Worm (Caenorhabditis elegans) whole organism, early embryonic: ENCODE data around the gene fbxb-6.
"Not testable (repeated sequence)": the region's sequence is repeated elsewhere in the genome, so short reads cannot be mapped to it uniquely, and the experiment has no call there.

Experiments used
- B0310.2 ChIP-seq: sonication (generic microtip); optimal IDR thresholded peaks from 2 replicates; lab custom pipeline; 2016; ENCODE audit warnings: mild to moderate bottlenecking, missing genetic modification characterization, missing compliant biosample characterization
- F13C5.2 ChIP-seq: sonication (generic microtip); optimal IDR thresholded peaks from 2 replicates; lab custom pipeline; 2017; ENCODE audit warnings: mild to moderate bottlenecking, missing genetic modification characterization, inconsistent platforms, missing compliant biosample characterization
- aly-1 ChIP-seq: sonication (generic microtip); optimal IDR thresholded peaks from 2 replicates; lab custom pipeline; 2016; ENCODE audit warnings: missing genetic modification characterization, missing compliant biosample characterization
- ama-1 ChIP-seq: fragments of 150-350 bp; optimal IDR thresholded peaks from 2 replicates; lab custom pipeline; 2014
- ceh-13 ChIP-seq: fragments of 200-800 bp; sonication (Bioruptor generic); optimal IDR thresholded peaks from 2 replicates; lab custom pipeline; 2018; ENCODE audit warnings: mild to moderate bottlenecking, missing genetic modification characterization, missing compliant biosample characterization
- ceh-36 ChIP-seq: sonication (generic microtip); optimal IDR thresholded peaks from 2 replicates; lab custom pipeline; 2016; ENCODE audit warnings: missing genetic modification characterization, inconsistent platforms, missing compliant biosample characterization
- ets-7 ChIP-seq: sonication (generic microtip); optimal IDR thresholded peaks from 2 replicates; lab custom pipeline; 2016; ENCODE audit warnings: missing genotype, missing genetic modification characterization, missing compliant biosample characterization
- flt-1 ChIP-seq: fragments of 200-800 bp; sonication (Bioruptor generic); IDR thresholded peaks from 2 replicates; pipeline ENCODE4 v1.3.6; 2022; ENCODE audit warnings: missing genetic modification characterization, missing compliant biosample characterization
- hmbx-1 ChIP-seq: sonication (generic microtip); optimal IDR thresholded peaks from 2 replicates; lab custom pipeline; 2016; ENCODE audit warnings: mild to moderate bottlenecking, missing genetic modification characterization, missing compliant biosample characterization
- hmg-4 ChIP-seq: fragments of 200-800 bp; sonication (Bioruptor generic); optimal IDR thresholded peaks from 2 replicates; lab custom pipeline; 2018; ENCODE audit warnings: mild to moderate bottlenecking, missing genetic modification characterization, missing compliant biosample characterization
- hnd-1 ChIP-seq: sonication (generic microtip); optimal IDR thresholded peaks from 2 replicates; lab custom pipeline; 2016; ENCODE audit warnings: missing genetic modification characterization, missing compliant biosample characterization
- pes-1 ChIP-seq: fragments of 200-800 bp; sonication (Bioruptor generic); IDR thresholded peaks from 2 replicates; pipeline ENCODE4 v1.3.6; 2022; ENCODE audit warnings: missing genetic modification reagents, missing genetic modification characterization, missing compliant biosample characterization
- scrt-1 ChIP-seq: fragments of 200-800 bp; sonication (Bioruptor generic); IDR thresholded peaks from 2 replicates; pipeline ENCODE4 v1.3.6; 2022; ENCODE audit warnings: missing genetic modification characterization, missing compliant biosample characterization
- sea-1 ChIP-seq: fragments of 200-800 bp; sonication (Bioruptor generic); conservative IDR thresholded peaks from 2 replicates; pipeline ENCODE4 v1.3.6; 2022; ENCODE audit warnings: missing genetic modification characterization, missing compliant biosample characterization
- tbx-11 ChIP-seq: fragments of 200-800 bp; sonication (Bioruptor generic); IDR thresholded peaks from 2 replicates; pipeline ENCODE4 v1.3.6; 2022; ENCODE audit warnings: missing genetic modification characterization, missing compliant biosample characterization
- tbx-37 ChIP-seq: fragments of 200-800 bp; sonication (Bioruptor generic); conservative IDR thresholded peaks from 2 replicates; pipeline ENCODE4 v1.3.6; 2022; ENCODE audit warnings: missing genetic modification reagents, missing genetic modification characterization, missing compliant biosample characterization
- tra-4 ChIP-seq: sonication (generic microtip); optimal IDR thresholded peaks from 2 replicates; lab custom pipeline; 2017; ENCODE audit warnings: missing genetic modification characterization, missing compliant biosample characterization

The fbxb-6 gene

DNA sequence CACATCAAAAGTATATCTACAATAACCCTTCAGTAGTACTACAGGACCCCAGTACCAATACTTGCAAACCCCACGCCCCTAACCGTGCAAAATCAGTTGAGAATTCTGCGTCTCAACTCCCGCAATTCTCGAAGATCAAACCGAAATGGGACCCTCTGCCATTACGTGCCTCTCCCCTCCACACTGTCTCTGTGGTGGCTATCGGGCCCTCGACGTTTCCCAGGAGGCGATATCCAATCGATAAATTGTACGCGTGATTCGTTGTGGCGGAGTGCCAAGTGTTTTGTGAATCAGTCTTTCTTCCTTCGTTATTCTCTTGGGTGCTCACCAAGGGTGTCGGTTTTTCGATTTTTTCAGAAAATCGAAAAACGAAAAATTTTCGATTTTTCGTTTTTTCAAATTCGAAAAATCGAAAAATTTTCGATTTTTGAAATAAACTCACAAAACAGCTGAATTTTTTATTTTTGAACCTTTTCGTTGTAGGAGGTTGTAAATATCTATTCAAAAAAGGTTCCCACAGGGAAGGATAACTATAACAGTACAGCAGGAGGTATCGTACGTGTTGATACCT is 2.9 kb downstream of the fbxb-6 start, which contains the start of gene F07E5.12:
Gene F07E5.12, plus strand, starts transcription at position 521 of the 571 bp plus-strand sequence.
- not testable (repeated sequence) for TF ChIP-seq B0310.2; pes-1 (GFP tag; lab: Robert Waterston, UW); F13C5.2

DNA sequence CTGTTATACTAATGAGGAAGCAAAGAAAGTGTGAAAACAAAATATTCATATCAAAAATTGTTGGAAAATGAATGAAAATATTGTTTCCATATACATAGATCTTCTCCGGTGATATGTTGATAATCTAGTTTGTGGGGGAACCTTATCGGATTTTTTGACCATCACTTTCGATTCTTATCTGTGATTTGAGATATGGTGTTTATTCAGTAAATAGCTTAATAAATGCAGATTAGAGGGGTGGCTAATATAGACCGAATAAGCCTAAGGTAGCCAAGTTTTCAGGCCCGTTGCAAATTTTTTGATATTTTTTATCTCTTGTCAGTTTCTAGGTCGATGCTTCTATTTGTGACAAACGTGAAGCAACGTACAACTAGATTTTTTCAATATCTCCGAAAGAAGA is 6.8 kb downstream of the fbxb-6 start, which contains the start of gene F07E5.7:
Gene F07E5.7, minus strand, starts transcription at position 101 of the 400 bp plus-strand sequence.
- no peak for TF ChIP-seq aly-1 (tag; lab: Kevin White, UChicago)
- TF ChIP-seq tra-4 = no peak
- no peak for TF ChIP-seq flt-1 (GFP tag; lab: Robert Waterston, UW)
- TF ChIP-seq hnd-1 (tag; lab: Kevin White, UChicago) = no peak
- TF ChIP-seq sea-1 (GFP tag; lab: Robert Waterston, UW) = no peak
- no peak for TF ChIP-seq tbx-37 (GFP tag; lab: Robert Waterston, UW)
- no peak for TF ChIP-seq ceh-13
- no peak for TF ChIP-seq scrt-1 (GFP tag; lab: Robert Waterston, UW)
- no peak for TF ChIP-seq B0310.2
- TF ChIP-seq tbx-11 (GFP tag; lab: Robert Waterston, UW) = no peak
- no peak for TF ChIP-seq ets-7
- no peak for TF ChIP-seq pes-1 (GFP tag; lab: Robert Waterston, UW)
- no peak for TF ChIP-seq hmg-4
- TF ChIP-seq ama-1 = no peak
- TF ChIP-seq F13C5.2 = no peak
- TF ChIP-seq ceh-36 (tag; lab: Kevin White, UChicago) = no peak

DNA sequence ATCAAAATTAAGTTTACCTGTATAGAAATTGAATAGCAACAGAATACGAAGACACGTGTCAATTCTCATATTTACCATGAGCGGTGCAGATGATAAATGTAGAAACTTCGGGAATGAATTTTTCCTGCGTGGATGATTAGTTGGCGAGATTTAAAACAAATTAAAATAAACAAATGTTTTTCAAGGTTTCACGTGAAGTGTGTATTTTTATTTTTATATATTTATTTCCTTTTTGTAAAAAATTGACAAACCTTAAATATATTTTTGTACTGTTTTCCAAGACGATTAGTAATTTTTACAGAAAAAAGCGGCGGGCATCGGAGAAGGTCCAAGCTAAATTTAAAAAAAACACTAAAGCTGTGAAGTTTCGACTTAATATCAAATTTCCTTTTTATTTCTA is 10.9 kb downstream of the fbxb-6 start, which contains the start of gene F07E5.8:
Gene F07E5.8, minus strand, starts transcription at position 101 of the 400 bp plus-strand sequence.
- no peak for TF ChIP-seq ceh-13
- TF ChIP-seq tbx-37 (GFP tag; lab: Robert Waterston, UW) = no peak
- TF ChIP-seq ceh-36 (tag; lab: Kevin White, UChicago) = no peak
- TF ChIP-seq F13C5.2 = no peak
- TF ChIP-seq flt-1 (GFP tag; lab: Robert Waterston, UW) = no peak
- TF ChIP-seq ama-1 = no peak
- TF ChIP-seq hmg-4 = no peak
- no peak for TF ChIP-seq aly-1 (tag; lab: Kevin White, UChicago)
- TF ChIP-seq hmbx-1 (tag; lab: Kevin White, UChicago) = no peak
- TF ChIP-seq B0310.2 = no peak
- no peak for TF ChIP-seq tbx-11 (GFP tag; lab: Robert Waterston, UW)

DNA sequence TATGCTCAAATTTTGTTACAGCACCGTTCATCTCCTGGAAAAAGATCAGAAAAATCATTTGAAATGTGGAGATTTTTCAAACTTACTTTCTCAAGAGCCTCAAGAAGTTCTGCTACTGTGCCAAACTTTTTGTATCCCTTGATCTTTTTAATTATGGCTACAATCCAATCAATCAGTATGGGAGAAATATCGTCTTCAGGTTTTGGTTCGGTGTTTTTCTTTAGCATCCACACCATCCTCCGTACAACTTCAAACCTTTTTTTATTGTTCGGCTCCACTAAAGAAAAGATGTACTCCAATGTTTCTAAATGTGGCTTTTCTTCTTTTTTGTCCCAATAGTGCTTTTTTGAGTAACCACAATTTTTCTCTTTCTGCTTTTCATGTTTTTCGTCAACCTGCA is 11.9 kb downstream of the fbxb-6 start:
- no peak for TF ChIP-seq F13C5.2
- TF ChIP-seq ceh-36 (tag; lab: Kevin White, UChicago) = no peak
- no peak for TF ChIP-seq ama-1
- TF ChIP-seq tra-4 = no peak
- no peak for TF ChIP-seq sea-1 (GFP tag; lab: Robert Waterston, UW)
- TF ChIP-seq hmbx-1 (tag; lab: Kevin White, UChicago) = no peak
- TF ChIP-seq flt-1 (GFP tag; lab: Robert Waterston, UW) = no peak
- no peak for TF ChIP-seq hnd-1 (tag; lab: Kevin White, UChicago)
- TF ChIP-seq hmg-4 = no peak
- no peak for TF ChIP-seq aly-1 (tag; lab: Kevin White, UChicago)
- TF ChIP-seq tbx-11 (GFP tag; lab: Robert Waterston, UW) = no peak
- no peak for TF ChIP-seq pes-1 (GFP tag; lab: Robert Waterston, UW)
- TF ChIP-seq ceh-13 = no peak
- TF ChIP-seq scrt-1 (GFP tag; lab: Robert Waterston, UW) = no peak
- TF ChIP-seq B0310.2 = no peak
- TF ChIP-seq ets-7 = no peak

DNA sequence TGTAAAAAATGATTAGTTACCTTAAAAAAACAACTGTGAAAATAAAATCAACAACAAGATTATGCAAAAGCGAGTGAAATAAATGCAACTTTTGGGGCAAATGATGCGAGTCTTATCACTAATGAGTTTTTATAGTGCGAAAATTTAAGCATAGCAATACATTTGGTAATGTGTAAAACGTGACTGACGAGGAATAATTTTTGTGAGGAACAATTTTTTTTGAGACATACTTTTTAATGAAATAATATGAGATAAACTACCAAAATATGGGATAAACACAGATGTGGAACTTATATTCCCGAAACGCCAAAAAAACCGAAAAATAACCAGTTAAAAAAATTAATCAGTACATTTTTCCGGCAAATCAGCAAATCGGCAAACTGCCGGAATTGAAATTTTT is 15.8 kb downstream of the fbxb-6 start, which contains the start of gene F07E5.9:
Gene F07E5.9, minus strand, starts transcription at position 101 of the 400 bp plus-strand sequence.
- TF ChIP-seq ets-7 (no peak), ceh-13 (no peak), tbx-37 (GFP tag; lab: Robert Waterston, UW) (no peak), hmbx-1 (tag; lab: Kevin White, UChicago) (no peak), ama-1 (no peak), F13C5.2 (no peak), hmg-4 (no peak), flt-1 (GFP tag; lab: Robert Waterston, UW) (no peak), tra-4 (no peak), ceh-36 (tag; lab: Kevin White, UChicago) (no peak), hnd-1 (tag; lab: Kevin White, UChicago) (no peak), sea-1 (GFP tag; lab: Robert Waterston, UW) (no peak), B0310.2 (no peak), scrt-1 (GFP tag; lab: Robert Waterston, UW) (no peak), tbx-11 (GFP tag; lab: Robert Waterston, UW) (no peak), aly-1 (tag; lab: Kevin White, UChicago) (no peak)

DNA sequence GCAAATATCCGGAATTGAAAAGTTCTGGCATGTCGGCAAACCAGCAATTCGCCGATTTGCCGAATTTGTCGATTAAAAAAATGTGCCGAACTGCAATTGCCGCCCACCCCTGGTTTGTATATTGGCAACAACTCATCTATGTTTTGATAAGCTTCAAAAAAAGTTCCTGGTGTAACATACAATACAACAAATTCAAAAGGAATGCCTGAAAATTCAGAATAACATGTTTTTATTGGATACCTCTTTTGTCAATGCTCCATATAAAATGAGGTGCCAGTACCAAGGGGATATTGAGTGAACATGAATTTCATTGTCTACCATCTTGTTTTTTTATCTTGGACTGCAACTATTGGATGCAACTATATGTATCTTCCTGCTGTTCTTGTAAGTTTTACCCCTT is 16.7 kb downstream of the fbxb-6 start, which contains the start of gene T16A1.4:
Gene T16A1.4, plus strand, starts transcription at position 301 of the 400 bp plus-strand sequence.
- TF ChIP-seq B0310.2 = no peak
- TF ChIP-seq aly-1 (tag; lab: Kevin White, UChicago) = no peak
- no peak for TF ChIP-seq ama-1
- TF ChIP-seq pes-1 (GFP tag; lab: Robert Waterston, UW) = no peak
- no peak for TF ChIP-seq tbx-37 (GFP tag; lab: Robert Waterston, UW)
- TF ChIP-seq F13C5.2 = no peak
- no peak for TF ChIP-seq ceh-13
- no peak for TF ChIP-seq ceh-36 (tag; lab: Kevin White, UChicago)
- TF ChIP-seq hnd-1 (tag; lab: Kevin White, UChicago) = no peak
- TF ChIP-seq sea-1 (GFP tag; lab: Robert Waterston, UW) = no peak
- no peak for TF ChIP-seq flt-1 (GFP tag; lab: Robert Waterston, UW)
- no peak for TF ChIP-seq hmbx-1 (tag; lab: Kevin White, UChicago)
- TF ChIP-seq hmg-4 = no peak
- TF ChIP-seq tra-4 = no peak
- TF ChIP-seq tbx-11 (GFP tag; lab: Robert Waterston, UW) = no peak
- no peak for TF ChIP-seq ets-7
- no peak for TF ChIP-seq scrt-1 (GFP tag; lab: Robert Waterston, UW)

DNA sequence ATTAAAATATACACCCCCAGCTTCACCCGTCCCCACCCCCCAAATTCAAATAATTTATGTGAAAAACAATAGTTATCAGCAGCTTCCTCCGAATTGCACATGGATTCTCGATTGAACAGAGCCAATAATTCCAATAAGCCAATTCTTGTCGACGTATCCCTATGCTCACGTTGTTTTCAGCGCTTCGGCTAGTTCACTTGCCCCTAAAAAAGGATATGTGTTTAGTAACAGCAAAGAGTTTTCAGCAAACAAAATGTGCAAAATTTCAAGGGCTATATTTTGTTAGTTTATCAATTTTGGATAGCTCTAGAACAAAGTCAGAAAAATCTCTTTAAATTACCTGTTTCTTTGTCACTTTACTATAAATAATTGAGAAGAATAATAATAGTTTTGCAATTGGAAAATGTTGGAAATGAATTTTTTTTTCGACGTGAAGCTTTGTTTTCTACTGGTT is 19.2 kb downstream of the fbxb-6 start, which contains the start of the genes T16A1.5 and fbxc-49:
Gene T16A1.5, minus strand, starts transcription at position 101 of the 454 bp plus-strand sequence.
Gene fbxc-49, plus strand, starts transcription at position 404 of the 454 bp plus-strand sequence.
- no peak for TF ChIP-seq F13C5.2
- no peak for TF ChIP-seq tbx-37 (GFP tag; lab: Robert Waterston, UW)
- no peak for TF ChIP-seq ets-7
